Worm (Caenorhabditis elegans) whole organism, L4 larva: ENCODE measurements around the gene Y51A2A.6.

ENCODE experiments used
- D1046.2 ChIP-seq: fragments of 200-800 bp; sonication (Bioruptor generic); IDR thresholded peaks from 2 replicates; pipeline ENCODE4 v1.3.6; 2022; ENCODE audit warnings: missing genetic modification characterization, missing compliant biosample characterization
- F10B5.3 ChIP-seq: sonication (generic microtip); optimal IDR thresholded peaks from 2 replicates; lab custom pipeline; 2016; ENCODE audit warnings: mild to moderate bottlenecking, missing genetic modification characterization, missing compliant biosample characterization
- R02D3.7 ChIP-seq: fragments of 150-350 bp; sonication (generic microtip); optimal IDR thresholded peaks from 3 replicates; lab custom pipeline; 2014; ENCODE audit warnings: missing biosample characterization, missing genetic modification characterization
- Y105C5A.15 ChIP-seq: fragments of 200-800 bp; sonication (Bioruptor generic); IDR thresholded peaks from 2 replicates; pipeline ENCODE4 v1.3.6; 2022; ENCODE audit warnings: missing genetic modification characterization, missing compliant biosample characterization
- Y75B8A.6 ChIP-seq: fragments of 200-800 bp; sonication (Bioruptor generic); IDR thresholded peaks from 2 replicates; pipeline ENCODE4 v1.3.6; 2022; ENCODE audit warnings: missing genetic modification reagents, missing genetic modification characterization, missing compliant biosample characterization
- ama-1 ChIP-seq: fragments of 150-350 bp; optimal IDR thresholded peaks from 2 replicates; lab custom pipeline; 2014; ENCODE audit warnings: inconsistent platforms, mixed read lengths
- arid-1 ChIP-seq: fragments of 200-800 bp; sonication (Bioruptor generic); conservative IDR thresholded peaks from 2 replicates; pipeline ENCODE4 v1.3.6; 2022; ENCODE audit warnings: missing genetic modification reagents, missing genetic modification characterization, missing compliant biosample characterization
- ceh-44 ChIP-seq: fragments of 200-800 bp; sonication (Bioruptor generic); IDR thresholded peaks from 2 replicates; pipeline ENCODE4 v1.3.6; 2022; ENCODE audit warnings: missing genetic modification reagents, missing genetic modification characterization, missing compliant biosample characterization
- ceh-82 ChIP-seq: sonication (generic microtip); optimal IDR thresholded peaks from 2 replicates; lab custom pipeline; 2017; ENCODE audit warnings: missing biosample characterization, missing genetic modification characterization
- cey-2 ChIP-seq: sonication (generic microtip); optimal IDR thresholded peaks from 3 replicates; lab custom pipeline; 2017; ENCODE audit warnings: missing genetic modification characterization, mild to moderate bottlenecking, missing compliant biosample characterization, antibody characterized with exemption, borderline replicate concordance; ENCODE audit not compliant: insufficient read depth
- daf-16 ChIP-seq, 3 experiments: sonication (generic microtip); optimal IDR thresholded peaks; 2 replicates each; lab custom pipeline; 2016 to 2017; ENCODE audit warnings: missing genetic modification characterization in 3 of 3, missing genetic modification reagents in 3 of 3, mild to moderate bottlenecking in 2 of 3, missing compliant biosample characterization in 2 of 3, missing biosample characterization in 1 of 3, moderate library complexity in 1 of 3
- daf-8 ChIP-seq: fragments of 200-800 bp; sonication (Bioruptor generic); IDR thresholded peaks from 2 replicates; pipeline ENCODE4 v1.3.6; 2022; ENCODE audit warnings: missing genetic modification characterization, missing compliant biosample characterization
- dpl-1 ChIP-seq: fragments of 150-350 bp; optimal IDR thresholded peaks from 2 replicates; lab custom pipeline; 2014; ENCODE audit warnings: missing biosample characterization, missing genetic modification reagents, missing genetic modification characterization
- duxl-1 ChIP-seq: sonication (generic microtip); optimal IDR thresholded peaks from 2 replicates; lab custom pipeline; 2016; ENCODE audit warnings: mild to moderate bottlenecking, missing genetic modification characterization, moderate library complexity, missing compliant biosample characterization; ENCODE audit not compliant: poor library complexity
- dve-1 ChIP-seq: sonication (generic microtip); optimal IDR thresholded peaks from 2 replicates; lab custom pipeline; 2017; ENCODE audit warnings: antibody characterized with exemption, mild to moderate bottlenecking, missing genetic modification characterization, missing compliant biosample characterization; ENCODE audit not compliant: insufficient read depth
- egl-27 ChIP-seq: sonication (generic microtip); optimal IDR thresholded peaks from 3 replicates; lab custom pipeline; 2017; ENCODE audit warnings: missing biosample characterization, missing genetic modification reagents, missing genetic modification characterization
- egl-43 ChIP-seq: fragments of 200-800 bp; sonication (Bioruptor generic); IDR thresholded peaks from 2 replicates; pipeline ENCODE4 v1.3.6; 2022; ENCODE audit warnings: missing genetic modification reagents, missing genetic modification characterization, missing compliant biosample characterization
- fkh-10 ChIP-seq: fragments of 150-350 bp; optimal IDR thresholded peaks from 2 replicates; lab custom pipeline; 2014; ENCODE audit warnings: missing biosample characterization, missing genetic modification reagents, missing genetic modification characterization
- fos-1 ChIP-seq: fragments of 150-350 bp; optimal IDR thresholded peaks from 2 replicates; lab custom pipeline; 2014; ENCODE audit warnings: missing biosample characterization, missing genetic modification characterization
- hlh-11 ChIP-seq: fragments of 200-800 bp; sonication (Bioruptor generic); optimal IDR thresholded peaks from 2 replicates; lab custom pipeline; 2018; ENCODE audit warnings: mild to moderate bottlenecking, missing genetic modification characterization, missing compliant biosample characterization
- hlh-30 ChIP-seq: sonication (generic microtip); optimal IDR thresholded peaks from 2 replicates; lab custom pipeline; 2017; ENCODE audit warnings: antibody characterized with exemption, mild to moderate bottlenecking, missing genetic modification characterization, missing compliant biosample characterization; ENCODE audit not compliant: insufficient read depth
- hmg-1.1 ChIP-seq: fragments of 200-800 bp; sonication (Bioruptor generic); IDR thresholded peaks from 2 replicates; pipeline ENCODE4 v1.3.6; 2022; ENCODE audit warnings: missing genetic modification reagents, missing genetic modification characterization, missing compliant biosample characterization
- jun-1 ChIP-seq: fragments of 150-350 bp; optimal IDR thresholded peaks from 2 replicates; lab custom pipeline; 2014; ENCODE audit warnings: missing biosample characterization, missing genetic modification reagents, missing genetic modification characterization
- lim-7 ChIP-seq: fragments of 200-800 bp; sonication (Bioruptor generic); IDR thresholded peaks from 2 replicates; pipeline ENCODE4 v1.3.6; 2022; ENCODE audit warnings: missing genetic modification characterization, missing compliant biosample characterization
- lin-13 ChIP-seq: fragments of 150-350 bp; optimal IDR thresholded peaks from 2 replicates; lab custom pipeline; 2014; ENCODE audit warnings: missing biosample characterization, missing genetic modification reagents, missing genetic modification characterization
- lin-15B ChIP-seq: fragments of 150-350 bp; sonication (generic microtip); optimal IDR thresholded peaks from 3 replicates; lab custom pipeline; 2014; ENCODE audit warnings: missing biosample characterization, missing genetic modification characterization
- lin-29 ChIP-seq: fragments of 200-800 bp; sonication (Bioruptor generic); IDR thresholded peaks from 2 replicates; pipeline ENCODE4 v1.3.6; 2022; ENCODE audit warnings: missing genetic modification reagents, missing genetic modification characterization, missing compliant biosample characterization
- lin-39 ChIP-seq: fragments of 150-350 bp; optimal IDR thresholded peaks from 2 replicates; lab custom pipeline; 2014; ENCODE audit warnings: missing biosample characterization, missing genetic modification reagents, missing genetic modification characterization
- lsy-2 ChIP-seq, 2 experiments: fragments of 150-350 bp in 1 of 2; sonication (generic microtip) in 1 of 2; optimal IDR thresholded peaks; 2 replicates each; lab custom pipeline; 2014 to 2017; ENCODE audit warnings: missing biosample characterization in 2 of 2, missing genetic modification characterization in 2 of 2
- madf-9 ChIP-seq: fragments of 200-800 bp; sonication (Bioruptor generic); conservative IDR thresholded peaks from 2 replicates; pipeline ENCODE4 v1.3.6; 2022; ENCODE audit warnings: missing genetic modification reagents, missing genetic modification characterization, missing compliant biosample characterization
- mdl-1 ChIP-seq, 2 experiments: fragments of 150-350 bp in 1 of 2; sonication (generic microtip) in 1 of 2; optimal IDR thresholded peaks; 2 replicates each; lab custom pipeline; 2014 to 2017; ENCODE audit warnings: missing biosample characterization in 2 of 2, missing genetic modification characterization in 2 of 2
- mep-1 ChIP-seq: fragments of 150-350 bp; sonication (generic microtip); optimal IDR thresholded peaks from 3 replicates; lab custom pipeline; 2014; ENCODE audit warnings: missing biosample characterization, missing genetic modification characterization
- mxl-2 ChIP-seq: fragments of 200-800 bp; sonication (Bioruptor generic); conservative IDR thresholded peaks from 2 replicates; pipeline ENCODE4 v1.3.6; 2022; ENCODE audit warnings: missing genetic modification reagents, missing genetic modification characterization, missing compliant biosample characterization
- nhr-10 ChIP-seq: fragments of 150-350 bp; optimal IDR thresholded peaks from 2 replicates; lab custom pipeline; 2014; ENCODE audit warnings: missing biosample characterization, missing genetic modification characterization
- nhr-102 ChIP-seq: sonication (generic microtip); optimal IDR thresholded peaks from 2 replicates; lab custom pipeline; 2016; ENCODE audit warnings: mild to moderate bottlenecking, missing genetic modification characterization, moderate library complexity, missing compliant biosample characterization
- nhr-28 ChIP-seq: fragments of 150-350 bp; optimal IDR thresholded peaks from 2 replicates; lab custom pipeline; 2014; ENCODE audit warnings: missing biosample characterization, missing genetic modification characterization
- nhr-76 ChIP-seq: fragments of 150-350 bp; optimal IDR thresholded peaks from 2 replicates; lab custom pipeline; 2014; ENCODE audit warnings: missing biosample characterization, missing genetic modification characterization
- pha-4 ChIP-seq, 2 experiments: fragments of 150-350 bp in 1 of 2; fragments of 200-800 bp in 1 of 2; sonication (Bioruptor generic) in 1 of 2; IDR thresholded peaks in 1 of 2; optimal IDR thresholded peaks in 1 of 2; 2 replicates each; pipeline versions ENCODE4 v1.3.6 to Lab custom; 2014 to 2022; ENCODE audit warnings: missing genetic modification characterization in 2 of 2, missing genetic modification reagents in 2 of 2, missing biosample characterization in 1 of 2, missing compliant biosample characterization in 1 of 2
- php-3 ChIP-seq: fragments of 200-800 bp; sonication (Bioruptor generic); IDR thresholded peaks from 2 replicates; pipeline ENCODE4 v1.3.6; 2022; ENCODE audit warnings: missing genetic modification reagents, missing genetic modification characterization, missing compliant biosample characterization
- pqm-1 ChIP-seq: sonication (generic microtip); optimal IDR thresholded peaks from 2 replicates; lab custom pipeline; 2017; ENCODE audit warnings: missing biosample characterization, missing genetic modification characterization
- skn-1 ChIP-seq: fragments of 150-350 bp; optimal IDR thresholded peaks from 2 replicates; lab custom pipeline; 2014; ENCODE audit warnings: missing biosample characterization, missing genetic modification characterization
- snpc-1.2 ChIP-seq: fragments of 200-800 bp; sonication (Bioruptor generic); IDR thresholded peaks from 2 replicates; pipeline ENCODE4 v1.3.6; 2022; ENCODE audit warnings: missing genetic modification reagents, missing genetic modification characterization, missing compliant biosample characterization
- spr-1 ChIP-seq: sonication (generic microtip); optimal IDR thresholded peaks from 2 replicates; lab custom pipeline; 2016; ENCODE audit warnings: mild to moderate bottlenecking, missing genetic modification characterization, missing compliant biosample characterization
- spr-3 ChIP-seq: fragments of 200-800 bp; sonication (Bioruptor generic); optimal IDR thresholded peaks from 2 replicates; lab custom pipeline; 2018; ENCODE audit warnings: mild to moderate bottlenecking, missing genetic modification characterization, missing compliant biosample characterization
- tra-1 ChIP-seq: fragments of 200-800 bp; sonication (Bioruptor generic); IDR thresholded peaks from 2 replicates; pipeline ENCODE4 v1.3.6; 2022; ENCODE audit warnings: missing genetic modification reagents, missing genetic modification characterization, missing compliant biosample characterization
- unc-39 ChIP-seq: sonication (generic microtip); optimal IDR thresholded peaks from 2 replicates; lab custom pipeline; 2017; ENCODE audit warnings: missing biosample characterization, missing genetic modification characterization
- unc-62 ChIP-seq, 3 experiments: fragments of 150-350 bp in 1 of 3; sonication (generic microtip); optimal IDR thresholded peaks in 2 of 3; peaks in 1 of 3; 1 replicate in 1 of 3; 2 replicates in 2 of 3; lab custom pipeline; 2014 to 2017; ENCODE audit warnings: missing biosample characterization in 3 of 3, missing genetic modification characterization in 3 of 3, missing genetic modification reagents in 3 of 3, missing genotype in 1 of 3
- vab-7 ChIP-seq: fragments of 200-800 bp; sonication (Bioruptor generic); IDR thresholded peaks from 2 replicates; pipeline ENCODE4 v1.3.6; 2022; ENCODE audit warnings: missing genetic modification reagents, missing genetic modification characterization, missing compliant biosample characterization
- zip-11 ChIP-seq: fragments of 200-800 bp; sonication (Bioruptor generic); IDR thresholded peaks from 2 replicates; pipeline ENCODE4 v1.3.6; 2022; ENCODE audit warnings: missing genetic modification characterization, missing compliant biosample characterization
- ztf-7 ChIP-seq: fragments of 150-350 bp; optimal IDR thresholded peaks from 2 replicates; lab custom pipeline; 2014; ENCODE audit warnings: missing biosample characterization, missing genetic modification characterization

Y51A2A.6 gene

ce11 chrV:18346080-18346479 is 43.6 kb downstream of the Y51A2A.6 start (continued):
- TF ChIP-seq lin-29 = no peak
- no peak for TF ChIP-seq mxl-2
- TF ChIP-seq nhr-102 (tag; lab: Kevin White, UChicago) = peak; percentile 94
- TF ChIP-seq fos-1 = peak; percentile 80
- peak; percentile 49 for TF ChIP-seq nhr-10
- TF ChIP-seq hlh-30 = peak; percentile 87
- peak; percentile 77 for TF ChIP-seq lin-13
- TF ChIP-seq cey-2 (tag; lab: Kevin White, UChicago) = peak; percentile 95
- no peak for TF ChIP-seq R02D3.7 (tag; lab: Kevin White, UChicago)
- peak in 1 of 2 experiments; percentile 78 for TF ChIP-seq unc-62 (GFP tag; optimal IDR thresholded peaks at IDR 0.05 in 1 of 2; lab: Kevin White, UChicago)
- no peak for TF ChIP-seq unc-62 (tag; optimal IDR thresholded peaks at IDR 0.05; lab: Kevin White, UChicago)
- TF ChIP-seq D1046.2 (GFP tag; lab: Robert Waterston, UW) = no peak
- TF ChIP-seq nhr-76 (tag; lab: Kevin White, UChicago) = peak; percentile 13
- no peak for TF ChIP-seq ceh-82
- peak; percentile 98 for TF ChIP-seq php-3 (GFP tag; lab: Robert Waterston, UW)
- TF ChIP-seq egl-27 = no peak
- TF ChIP-seq fkh-10 = no peak
- TF ChIP-seq F10B5.3 = no peak
- TF ChIP-seq mep-1 (tag; lab: Kevin White, UChicago) = peak; percentile 80
- no peak for TF ChIP-seq lin-15B
- peak; percentile 30 for TF ChIP-seq spr-1 (tag; lab: Kevin White, UChicago)
- TF ChIP-seq dpl-1 = peak; percentile 12
- no peak for TF ChIP-seq snpc-1.2 (GFP tag; lab: Robert Waterston, UW)
- no peak for TF ChIP-seq Y105C5A.15 (GFP tag; lab: Robert Waterston, UW)
- TF ChIP-seq duxl-1 = peak; percentile 73
- no peak for TF ChIP-seq unc-39 (tag; lab: Kevin White, UChicago)
- TF ChIP-seq ama-1 = no peak
- no peak for TF ChIP-seq skn-1 (tag; lab: Kevin White, UChicago)
- peak; percentile 100 for TF ChIP-seq pqm-1 (tag; lab: Kevin White, UChicago)
- peak; percentile 99 for TF ChIP-seq tra-1 (GFP tag; lab: Robert Waterston, UW)
- no peak for TF ChIP-seq zip-11
- no peak for TF ChIP-seq arid-1 (GFP tag; lab: Robert Waterston, UW)
- TF ChIP-seq mdl-1 (tag; optimal IDR thresholded peaks at IDR 0.05; lab: Kevin White, UChicago) = peak in 1 of 2 experiments; percentile 75
- no peak for TF ChIP-seq lin-39 (tag; lab: Kevin White, UChicago)
- no peak for TF ChIP-seq vab-7
- peak; percentile 77 for TF ChIP-seq jun-1 (tag; lab: Kevin White, UChicago)
- TF ChIP-seq daf-16 (GFP tag; optimal IDR thresholded peaks at IDR 0.05; lab: Kevin White, UChicago) = peak in 1 of 2 experiments; percentile 72
- peak; percentile 99 for TF ChIP-seq daf-16 (tag; optimal IDR thresholded peaks at IDR 0.05; lab: Kevin White, UChicago)
- TF ChIP-seq spr-3 (GFP tag; lab: Kevin White, UChicago) = no peak
- peak; percentile 34 for TF ChIP-seq ztf-7 (tag; lab: Kevin White, UChicago)
- peak; percentile 100 for TF ChIP-seq nhr-28 (tag; lab: Kevin White, UChicago)
- TF ChIP-seq dve-1 = peak; percentile 99
- no peak for TF ChIP-seq egl-43
- no peak for TF ChIP-seq Y75B8A.6 (GFP tag; lab: Robert Waterston, UW)
- TF ChIP-seq hlh-11 (tag; lab: Kevin White, UChicago) = peak; percentile 97
- peak; percentile 57; the same call in 1 of the 2 replicates for TF ChIP-seq pha-4 (GFP tag; IDR thresholded peaks at IDR 0.05; lab: Robert Waterston, UW)
- no peak for TF ChIP-seq pha-4 (tag; optimal IDR thresholded peaks at IDR 0.05; lab: Kevin White, UChicago)
- TF ChIP-seq lsy-2 (tag; optimal IDR thresholded peaks at IDR 0.05; lab: Kevin White, UChicago) = peak in 1 of 2 experiments; percentile 81
- no peak for TF ChIP-seq hmg-1.1 (GFP tag; lab: Robert Waterston, UW)
- TF ChIP-seq daf-8 (GFP tag; lab: Robert Waterston, UW) = no peak
- no peak for TF ChIP-seq ceh-44 (GFP tag; lab: Robert Waterston, UW)
- TF ChIP-seq madf-9 (GFP tag; lab: Robert Waterston, UW) = no peak
- TF ChIP-seq lim-7 (GFP tag; lab: Robert Waterston, UW) = no peak
